Worm (Caenorhabditis elegans): ENCODE data around the gene F44G4.3.

F44G4.3 gene

DNA sequence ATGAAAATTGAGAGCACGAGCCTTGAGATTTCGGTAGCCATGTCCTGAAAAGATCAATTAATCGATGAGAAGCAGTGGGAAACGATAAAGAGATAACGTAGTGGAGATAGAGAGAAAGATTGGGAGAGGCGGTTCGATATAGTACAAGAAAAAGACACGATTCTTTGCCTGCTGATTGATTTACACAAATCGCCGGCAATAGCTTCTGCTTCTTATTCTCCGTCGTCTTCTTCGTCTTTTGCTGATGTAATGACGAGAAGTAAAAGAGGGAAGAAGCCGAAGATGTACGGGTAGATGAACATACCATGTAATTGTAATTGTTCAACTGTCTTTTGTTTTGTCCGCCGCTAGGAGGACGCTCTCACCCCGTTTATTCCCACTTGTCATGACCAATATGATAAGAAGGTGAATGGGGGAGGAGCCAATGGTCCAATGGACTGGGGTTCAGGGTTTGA is 31.8 kb upstream of the F44G4.3 start, which contains the start of gene F37B12.1:
TSS of gene F37B12.1 (minus strand) at position 51 of the 455 bp plus-strand sequence.
- no peak for TF ChIP-seq let-526 (GFP tag; IDR thresholded peaks at IDR 0.05)
- 0 out of 2 replicates have a peak, but pooled peaks have one; percentile 44 for TF ChIP-seq F37B4.10 (GFP tag; IDR thresholded peaks at IDR 0.05)
- no peak for TF ChIP-seq K12H6.12 (tag; optimal IDR thresholded peaks at IDR 0.05)

ce11 chrII:9028096-9028495 is 30.6 kb upstream of the F44G4.3 start:
- no peak for TF ChIP-seq tbp1 (GFP tag; optimal IDR thresholded peaks at IDR 0.05)
- TF ChIP-seq dox-1 (GFP tag; IDR thresholded peaks at IDR 0.05), result no peak

DNA sequence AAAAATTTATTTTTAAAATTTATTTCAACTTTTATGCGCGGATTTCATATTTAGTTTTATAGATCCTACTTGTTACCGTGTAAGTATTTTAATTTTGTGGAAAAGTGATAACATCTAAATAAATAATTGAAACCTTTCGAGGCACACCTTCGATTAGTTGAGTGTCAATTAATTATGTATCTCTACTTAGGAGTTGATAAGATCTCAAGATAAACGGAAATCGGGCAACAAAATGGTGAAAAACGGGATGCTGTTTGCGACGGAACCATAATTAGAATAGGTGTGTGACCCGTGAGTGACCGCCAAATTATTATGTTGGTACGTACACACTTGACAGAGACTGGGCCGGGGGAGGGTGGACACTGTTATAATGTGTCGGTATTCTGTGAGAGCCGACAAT is 28.9 kb upstream of the F44G4.3 start:
- TF ChIP-seq atf-7 (tag; optimal IDR thresholded peaks at IDR 0.05) (no peak), ceh-100 (GFP tag; IDR thresholded peaks at IDR 0.05) (no peak), ceh-27 (GFP tag; optimal IDR thresholded peaks at IDR 0.05) (no peak), ceh-40 (GFP tag; IDR thresholded peaks at IDR 0.05) (no peak)

DNA sequence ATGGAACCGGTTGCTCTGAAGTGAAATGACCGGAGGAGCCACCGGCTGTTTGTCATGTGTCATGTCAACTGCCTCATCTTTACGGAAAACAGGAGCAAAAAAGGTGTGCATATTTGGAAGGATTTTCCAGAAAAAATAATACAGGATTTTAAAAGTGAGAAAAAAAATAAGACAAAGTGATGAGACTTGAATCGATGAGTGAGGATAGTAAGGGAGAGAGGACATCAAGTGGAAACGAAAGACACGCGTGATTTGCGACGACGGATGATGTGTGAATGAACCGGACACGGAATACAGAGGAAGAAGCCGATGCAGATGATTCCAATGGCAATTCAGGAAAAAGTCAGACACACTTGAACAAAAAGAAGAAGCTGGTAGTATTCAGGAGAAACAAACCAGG is 26.9 kb upstream of the F44G4.3 start:
- TF ChIP-seq nhr-27 (tag; optimal IDR thresholded peaks at IDR 0.05), result no peak
- TF ChIP-seq tlf-1 (GFP tag; optimal IDR thresholded peaks at IDR 0.05), result no peak
- no peak for TF ChIP-seq madf-3 (GFP tag; IDR thresholded peaks at IDR 0.05)
- TF ChIP-seq dpl-1 (GFP tag; optimal IDR thresholded peaks at IDR 0.05), result no peak
- TF ChIP-seq B0261.1 (tag; optimal IDR thresholded peaks at IDR 0.05), result no peak
- no peak for TF ChIP-seq madf-6 (GFP tag; IDR thresholded peaks at IDR 0.05)
- TF ChIP-seq F22D6.2 (tag; optimal IDR thresholded peaks at IDR 0.05), result no peak
- TF ChIP-seq F39B2.1 (GFP tag; IDR thresholded peaks at IDR 0.05), result no peak
- TF ChIP-seq F57A8.1 (GFP tag; optimal IDR thresholded peaks at IDR 0.05), result no peak
- no peak for TF ChIP-seq ztf-26 (tag; optimal IDR thresholded peaks at IDR 0.05)
- no peak for TF ChIP-seq atf-7 (tag; optimal IDR thresholded peaks at IDR 0.05)
- TF ChIP-seq nfya-2 (GFP tag; IDR thresholded peaks at IDR 0.05), result no peak
- no peak for TF ChIP-seq somi-1 (GFP tag; optimal IDR thresholded peaks at IDR 0.05)
- TF ChIP-seq ceh-40 (GFP tag; IDR thresholded peaks at IDR 0.05), result no peak
- no peak for TF ChIP-seq mes-4 (tag; optimal IDR thresholded peaks at IDR 0.05)
- no peak for TF ChIP-seq bed-2 (GFP tag; IDR thresholded peaks at IDR 0.05)
- TF ChIP-seq lsy-27 (tag; optimal IDR thresholded peaks at IDR 0.05; ENCODE audit: borderline replicate concordance, insufficient read depth), result no peak
- TF ChIP-seq ccch-3 (GFP tag; optimal IDR thresholded peaks at IDR 0.05), result no peak
- TF ChIP-seq madf-10 (tag; optimal IDR thresholded peaks at IDR 0.05), result no peak

- TF ChIP-seq ztf-6 (GFP tag; IDR thresholded peaks at IDR 0.05), result no peak
- TF ChIP-seq ZK185.1 (tag; optimal IDR thresholded peaks at IDR 0.05; ENCODE audit: poor library complexity, severe bottlenecking), result no peak
- no peak for TF ChIP-seq tbx-9 (tag; optimal IDR thresholded peaks at IDR 0.05; ENCODE audit: borderline replicate concordance)
- no peak for TF ChIP-seq lag-1 (GFP tag; IDR thresholded peaks at IDR 0.05)
- TF ChIP-seq somi-1 (GFP tag; optimal IDR thresholded peaks at IDR 0.05), result no peak
- no peak for TF ChIP-seq mel-28 (tag; optimal IDR thresholded peaks at IDR 0.05; ENCODE audit: borderline replicate concordance)
- no peak for TF ChIP-seq F57A8.1 (GFP tag; optimal IDR thresholded peaks at IDR 0.05)
- no peak for TF ChIP-seq T07F8.4 (tag; optimal IDR thresholded peaks at IDR 0.05)
- TF ChIP-seq ztf-25 (GFP tag; IDR thresholded peaks at IDR 0.05), result no peak
- no peak for TF ChIP-seq hsf-1 (GFP tag; IDR thresholded peaks at IDR 0.05)
- TF ChIP-seq sea-2 (GFP tag; IDR thresholded peaks at IDR 0.05), result no peak
- TF ChIP-seq ceh-58 (GFP tag; IDR thresholded peaks at IDR 0.05), result no peak
Measured at ce11 chrII:9021625-9022024, 24.2 kb upstream of the F44G4.3 start.
